Worm (Caenorhabditis elegans) whole organism, L4 larva: ENCODE data around the gene txt-18.

ENCODE experiments used
- F37D6.2 ChIP-seq: sonication (generic microtip); optimal IDR thresholded peaks from 2 replicates; lab custom pipeline; 2016; ENCODE audit warnings: mild to moderate bottlenecking, missing genetic modification characterization, missing compliant biosample characterization
- F44E2.7 ChIP-seq: fragments of 200-800 bp; sonication (Bioruptor generic); IDR thresholded peaks from 2 replicates; pipeline ENCODE4 v2.1.2; 2022; ENCODE audit warnings: missing genetic modification characterization, missing compliant biosample characterization
- ceh-28 ChIP-seq: fragments of 150-350 bp; optimal IDR thresholded peaks from 2 replicates; lab custom pipeline; 2014; ENCODE audit warnings: missing biosample characterization, missing genetic modification reagents, missing genetic modification characterization
- ceh-62 ChIP-seq: sonication (generic microtip); optimal IDR thresholded peaks from 2 replicates; lab custom pipeline; 2017; ENCODE audit warnings: missing biosample characterization, missing genetic modification characterization
- nhr-25 ChIP-seq: sonication (generic microtip); optimal IDR thresholded peaks from 2 replicates; lab custom pipeline; 2017; ENCODE audit warnings: missing genetic modification characterization, mild to moderate bottlenecking, missing compliant biosample characterization, antibody characterized with exemption, moderate library complexity, borderline replicate concordance; ENCODE audit not compliant: insufficient read depth
- nhr-28 ChIP-seq: fragments of 150-350 bp; optimal IDR thresholded peaks from 2 replicates; lab custom pipeline; 2014; ENCODE audit warnings: missing biosample characterization, missing genetic modification characterization
- pha-4 ChIP-seq, 2 experiments: fragments of 150-350 bp in 1 of 2; fragments of 200-800 bp in 1 of 2; sonication (Bioruptor generic) in 1 of 2; IDR thresholded peaks in 1 of 2; optimal IDR thresholded peaks in 1 of 2; 2 replicates each; pipeline versions ENCODE4 v1.3.6 to Lab custom; 2014 to 2022; ENCODE audit warnings: missing genetic modification characterization in 2 of 2, missing genetic modification reagents in 2 of 2, missing biosample characterization in 1 of 2, missing compliant biosample characterization in 1 of 2

DNA sequence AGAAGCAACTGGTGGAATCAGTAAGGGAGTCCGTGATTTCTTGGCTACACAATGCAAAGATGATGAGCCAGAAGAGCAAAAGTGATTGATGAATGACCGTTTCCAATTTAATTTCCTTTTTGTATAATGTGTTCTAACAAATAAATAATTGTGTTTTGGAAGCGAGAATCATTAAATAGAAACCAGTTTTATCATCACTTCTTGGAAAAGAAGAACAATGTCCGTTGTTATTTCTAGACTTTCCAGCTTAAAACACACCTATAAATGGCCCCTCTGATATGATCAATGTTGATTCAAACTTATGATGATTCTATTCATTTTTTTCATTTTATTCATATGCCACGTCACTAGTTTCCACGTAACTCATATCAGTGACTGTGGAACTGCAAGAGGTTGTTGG, 37.7 kb upstream of the txt-18 start, which contains the start of gene C29F5.8:
- TF ChIP-seq nhr-25 (tag; lab: Kevin White, UChicago) (no peak), F37D6.2 (tag; lab: Kevin White, UChicago) (no peak), ceh-28 (tag; lab: Kevin White, UChicago) (no peak), pha-4 (GFP tag; IDR thresholded peaks at IDR 0.05; lab: Robert Waterston, UW) (no peak), pha-4 (tag; optimal IDR thresholded peaks at IDR 0.05; lab: Kevin White, UChicago) (no peak), ceh-62 (tag; lab: Kevin White, UChicago) (no peak), nhr-28 (tag; lab: Kevin White, UChicago) (no peak), F44E2.7 (GFP tag; lab: Robert Waterston, UW) (no peak)
